Worm (Caenorhabditis elegans) whole organism, mixed stage, embryonic: ENCODE results near the gene H40L08.2.

ENCODE experiments used
- ces-1 ChIP-seq: fragments of 150-350 bp; optimal IDR thresholded peaks from 2 replicates; lab custom pipeline; 2014; ENCODE audit warnings: missing biosample characterization, missing genetic modification reagents, missing genetic modification characterization
- elt-1 ChIP-seq: sonication (generic microtip); optimal IDR thresholded peaks from 2 replicates; lab custom pipeline; 2017; ENCODE audit warnings: missing genetic modification characterization, mild to moderate bottlenecking, missing compliant biosample characterization, antibody characterized with exemption, moderate library complexity, borderline replicate concordance; ENCODE audit not compliant: insufficient read depth
- elt-3 ChIP-seq: fragments of 150-350 bp; optimal IDR thresholded peaks from 2 replicates; lab custom pipeline; 2014; ENCODE audit warnings: missing biosample characterization, missing genetic modification characterization
- lin-32 ChIP-seq: fragments of 200-800 bp; sonication (Bioruptor generic); optimal IDR thresholded peaks from 2 replicates; lab custom pipeline; 2018; ENCODE audit warnings: mild to moderate bottlenecking, missing genetic modification characterization, missing compliant biosample characterization
- mab-5 ChIP-seq: fragments of 150-350 bp; optimal IDR thresholded peaks from 2 replicates; lab custom pipeline; 2014; ENCODE audit warnings: missing biosample characterization, missing genetic modification characterization
- tbx-8 ChIP-seq: fragments of 200-800 bp; sonication (Bioruptor generic); optimal IDR thresholded peaks from 2 replicates; lab custom pipeline; 2018; ENCODE audit warnings: mild to moderate bottlenecking, missing genetic modification characterization, moderate library complexity, missing compliant biosample characterization
- unc-62 ChIP-seq: fragments of 150-350 bp; optimal IDR thresholded peaks from 2 replicates; lab custom pipeline; 2014; ENCODE audit warnings: missing biosample characterization, missing genetic modification reagents, missing genetic modification characterization
- zip-8 ChIP-seq: fragments of 150-350 bp; optimal IDR thresholded peaks from 2 replicates; lab custom pipeline; 2014; ENCODE audit warnings: missing biosample characterization, missing genetic modification characterization
- ztf-11 ChIP-seq: fragments of 150-350 bp; optimal IDR thresholded peaks from 2 replicates; lab custom pipeline; 2014; ENCODE audit warnings: missing biosample characterization, missing genetic modification characterization

DNA sequence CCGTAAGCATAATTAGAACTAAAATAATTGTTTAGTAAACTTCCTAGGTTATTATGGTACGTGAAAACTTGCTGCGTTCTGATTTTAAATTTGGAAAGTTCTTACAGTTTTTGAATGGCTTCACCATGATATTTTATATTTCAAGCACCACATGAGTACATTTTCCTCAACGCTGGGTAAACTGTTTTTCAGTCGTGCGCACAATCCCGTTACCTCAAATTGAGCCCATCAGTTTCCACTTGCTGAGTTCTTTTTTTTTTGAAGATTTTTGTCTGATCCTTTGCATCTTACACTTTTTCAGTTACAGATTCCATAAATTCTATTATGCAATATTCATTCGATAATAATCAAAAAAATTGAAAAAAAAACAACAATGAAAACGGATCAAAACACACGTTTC lies 43.0 kb upstream of the H40L08.2 start:
- TF ChIP-seq ztf-11 (tag; lab: Kevin White, UChicago) (no peak), elt-3 (tag; lab: Kevin White, UChicago) (no peak), unc-62 (GFP tag; lab: Kevin White, UChicago) (no peak), mab-5 (tag; lab: Kevin White, UChicago) (no peak), zip-8 (tag; lab: Kevin White, UChicago) (no peak), ces-1 (GFP tag; lab: Kevin White, UChicago) (no peak), elt-1 (tag; lab: Kevin White, UChicago) (no peak), tbx-8 (no peak), lin-32 (no peak)
